Worm (Caenorhabditis elegans): ENCODE measurements around the gene decr-1.2.
A peak's percentile ranks its signal among the peaks of the same experiment; 100 is the strongest.

The decr-1.2 gene

ce11 chrII:8551100-8551499, 5.7 kb downstream of the decr-1.2 start:
- peak; percentile 20 for TF ChIP-seq ces-1 (GFP tag; optimal IDR thresholded peaks at IDR 0.05)
- no peak for TF ChIP-seq tag-97 (GFP tag; IDR thresholded peaks at IDR 0.05)
- peak; percentile 56 for TF ChIP-seq fkh-10 (GFP tag; optimal IDR thresholded peaks at IDR 0.05)
- TF ChIP-seq lim-7 (GFP tag; IDR thresholded peaks at IDR 0.05) = no peak

ce11 chrII:8554568-8554967, 9.2 kb downstream of the decr-1.2 start:
- no peak for TF ChIP-seq unc-130 (GFP tag; optimal IDR thresholded peaks at IDR 0.05)
- no peak for TF ChIP-seq tra-1 (GFP tag; IDR thresholded peaks at IDR 0.05)
- TF ChIP-seq ceh-32 (tag; optimal IDR thresholded peaks at IDR 0.05; ENCODE audit: poor library complexity) = no peak
- TF ChIP-seq ZK546.5 (tag; optimal IDR thresholded peaks at IDR 0.05) = no peak
- no peak for TF ChIP-seq F26F4.8 (GFP tag; conservative IDR thresholded peaks at IDR 0.05)
- no peak for TF ChIP-seq skn-1 (tag; optimal IDR thresholded peaks at IDR 0.05)
- TF ChIP-seq nhr-10 (tag; optimal IDR thresholded peaks at IDR 0.05) = no peak
- no peak for TF ChIP-seq lin-15B (tag; optimal IDR thresholded peaks at IDR 0.05)
- no peak for TF ChIP-seq fos-1 (tag; optimal IDR thresholded peaks at IDR 0.05)
- no peak for TF ChIP-seq unc-62 (GFP tag; optimal IDR thresholded peaks at IDR 0.05 in 1 of 2)
- no peak for TF ChIP-seq unc-62 (tag; optimal IDR thresholded peaks at IDR 0.05)
- no peak for TF ChIP-seq F44E2.7 (GFP tag; IDR thresholded peaks at IDR 0.05)
- TF ChIP-seq daf-8 (GFP tag; IDR thresholded peaks at IDR 0.05) = no peak
- no peak for TF ChIP-seq snpc-1.2 (GFP tag; IDR thresholded peaks at IDR 0.05)
- TF ChIP-seq hmg-1.1 (GFP tag; IDR thresholded peaks at IDR 0.05) = no peak
- no peak for TF ChIP-seq mep-1 (tag; optimal IDR thresholded peaks at IDR 0.05)
- no peak for TF ChIP-seq mdt-29 (GFP tag; IDR thresholded peaks at IDR 0.05)

- no peak for TF ChIP-seq ceh-82 (tag; optimal IDR thresholded peaks at IDR 0.05)
- TF ChIP-seq php-3 (GFP tag; IDR thresholded peaks at IDR 0.05) = no peak
- TF ChIP-seq unc-130 (GFP tag; optimal IDR thresholded peaks at IDR 0.05) = no peak
- no peak for TF ChIP-seq mxl-3 (GFP tag; optimal IDR thresholded peaks at IDR 0.05)
- TF ChIP-seq dmd-9 (GFP tag; IDR thresholded peaks at IDR 0.05) = no peak
- TF ChIP-seq F49E8.2 (tag; optimal IDR thresholded peaks at IDR 0.05; ENCODE audit: borderline replicate concordance) = no peak
- TF ChIP-seq dve-1 (tag; optimal IDR thresholded peaks at IDR 0.05; ENCODE audit: insufficient read depth) = no peak
- TF ChIP-seq set-16 (GFP tag; IDR thresholded peaks at IDR 0.05) = no peak
- no peak for TF ChIP-seq dmd-8 (GFP tag; IDR thresholded peaks at IDR 0.05)
- TF ChIP-seq nhr-111 (GFP tag; optimal IDR thresholded peaks at IDR 0.05) = no peak
- no peak for TF ChIP-seq nhr-76 (tag; optimal IDR thresholded peaks at IDR 0.05)
These were observed 10.8 kb downstream of the decr-1.2 start, which contains the start of gene glb-27 for ce11 chrII:8556166-8556565. TSS of gene glb-27 (minus strand) at chrII:8556266.

ce11 chrII:8559188-8559587, 13.8 kb downstream of the decr-1.2 start:
- no peak for TF ChIP-seq daf-19 (GFP tag; conservative IDR thresholded peaks at IDR 0.05)
- no peak for TF ChIP-seq F26F4.8 (GFP tag; conservative IDR thresholded peaks at IDR 0.05)
- no peak for TF ChIP-seq nhr-11 (tag; optimal IDR thresholded peaks at IDR 0.05)
- TF ChIP-seq lsy-2 (tag; optimal IDR thresholded peaks at IDR 0.05) = peak in 1 of 2 experiments; percentile 34
- TF ChIP-seq fkh-10 (GFP tag; optimal IDR thresholded peaks at IDR 0.05) = peak; percentile 99
- no peak for TF ChIP-seq fos-1 (tag; optimal IDR thresholded peaks at IDR 0.05)
- peak; percentile 31 for TF ChIP-seq ama-1 (optimal IDR thresholded peaks at IDR 0.05)
- no peak for TF ChIP-seq T26A8.4 (GFP tag; IDR thresholded peaks at IDR 0.05)
- no peak for TF ChIP-seq mep-1 (tag; optimal IDR thresholded peaks at IDR 0.05)
- TF ChIP-seq snpc-4 (tag; optimal IDR thresholded peaks at IDR 0.05) = no peak
- no peak for TF ChIP-seq hmg-1.1 (GFP tag; IDR thresholded peaks at IDR 0.05)
- TF ChIP-seq ces-1 (GFP tag; optimal IDR thresholded peaks at IDR 0.05) = peak; percentile 82
- no peak for TF ChIP-seq mdl-1 (tag; optimal IDR thresholded peaks at IDR 0.05)
- TF ChIP-seq daf-16 (GFP tag; optimal IDR thresholded peaks at IDR 0.05) = no peak
- no peak for TF ChIP-seq daf-16 (tag; optimal IDR thresholded peaks at IDR 0.05)
